Worm (Caenorhabditis elegans) whole organism, mixed stage, embryonic: ENCODE data around the gene dbn-1.

Experiments
- M03D4.4 ChIP-seq: sonication (generic microtip); optimal IDR thresholded peaks from 2 replicates; lab custom pipeline; 2017; ENCODE audit warnings: mild to moderate bottlenecking, missing genetic modification characterization, missing compliant biosample characterization
- bed-3 ChIP-seq: fragments of 200-800 bp; sonication (Bioruptor generic); optimal IDR thresholded peaks from 3 replicates; lab custom pipeline; 2018; ENCODE audit warnings: mild to moderate bottlenecking, missing genetic modification characterization, moderate library complexity, missing compliant biosample characterization
- blmp-1 ChIP-seq: fragments of 150-350 bp; optimal IDR thresholded peaks from 2 replicates; lab custom pipeline; 2014; ENCODE audit warnings: missing biosample characterization, missing genetic modification characterization
- ceh-39 ChIP-seq: fragments of 150-350 bp; optimal IDR thresholded peaks from 2 replicates; lab custom pipeline; 2014; ENCODE audit warnings: missing biosample characterization, missing genetic modification characterization
- ceh-43 ChIP-seq: fragments of 200-800 bp; sonication (Bioruptor generic); optimal IDR thresholded peaks from 2 replicates; lab custom pipeline; 2018; ENCODE audit warnings: mild to moderate bottlenecking, missing genetic modification characterization, moderate library complexity, missing compliant biosample characterization
- ceh-83 ChIP-seq: fragments of 200-800 bp; sonication (Bioruptor generic); optimal IDR thresholded peaks from 2 replicates; lab custom pipeline; 2018; ENCODE audit warnings: mild to moderate bottlenecking, missing genetic modification characterization, missing compliant biosample characterization
- ces-1 ChIP-seq: fragments of 150-350 bp; optimal IDR thresholded peaks from 2 replicates; lab custom pipeline; 2014; ENCODE audit warnings: missing biosample characterization, missing genetic modification reagents, missing genetic modification characterization
- cnd-1 ChIP-seq: fragments of 200-800 bp; sonication (Bioruptor generic); optimal IDR thresholded peaks from 2 replicates; lab custom pipeline; 2018; ENCODE audit warnings: mild to moderate bottlenecking, missing genetic modification characterization, missing compliant biosample characterization
- drap-1 ChIP-seq: fragments of 200-800 bp; sonication (Bioruptor generic); optimal IDR thresholded peaks from 3 replicates; lab custom pipeline; 2018; ENCODE audit warnings: mild to moderate bottlenecking, missing genetic modification characterization, missing compliant biosample characterization
- elt-1 ChIP-seq: sonication (generic microtip); optimal IDR thresholded peaks from 2 replicates; lab custom pipeline; 2017; ENCODE audit warnings: missing genetic modification characterization, mild to moderate bottlenecking, missing compliant biosample characterization, antibody characterized with exemption, moderate library complexity, borderline replicate concordance; ENCODE audit not compliant: insufficient read depth
- elt-3 ChIP-seq: fragments of 150-350 bp; optimal IDR thresholded peaks from 2 replicates; lab custom pipeline; 2014; ENCODE audit warnings: missing biosample characterization, missing genetic modification characterization
- flh-1 ChIP-seq: fragments of 200-800 bp; sonication (Bioruptor generic); optimal IDR thresholded peaks from 2 replicates; lab custom pipeline; 2018; ENCODE audit warnings: mild to moderate bottlenecking, missing genetic modification characterization, moderate library complexity, missing compliant biosample characterization
- ham-2 ChIP-seq: fragments of 200-800 bp; sonication (Bioruptor generic); optimal IDR thresholded peaks from 2 replicates; lab custom pipeline; 2018; ENCODE audit warnings: mild to moderate bottlenecking, missing genetic modification characterization, missing compliant biosample characterization
- hlh-1 ChIP-seq: fragments of 150-350 bp; optimal IDR thresholded peaks from 2 replicates; lab custom pipeline; 2014; ENCODE audit warnings: missing biosample characterization, missing genetic modification reagents, missing genetic modification characterization
- lin-13 ChIP-seq: fragments of 150-350 bp; optimal IDR thresholded peaks from 2 replicates; lab custom pipeline; 2014; ENCODE audit warnings: missing biosample characterization, missing genetic modification characterization
- lin-32 ChIP-seq: fragments of 200-800 bp; sonication (Bioruptor generic); optimal IDR thresholded peaks from 2 replicates; lab custom pipeline; 2018; ENCODE audit warnings: mild to moderate bottlenecking, missing genetic modification characterization, missing compliant biosample characterization
- lsy-2 ChIP-seq: fragments of 150-350 bp; optimal IDR thresholded peaks from 2 replicates; lab custom pipeline; 2014; ENCODE audit warnings: missing biosample characterization, missing genetic modification characterization
- mab-5 ChIP-seq: fragments of 150-350 bp; optimal IDR thresholded peaks from 2 replicates; lab custom pipeline; 2014; ENCODE audit warnings: missing biosample characterization, missing genetic modification characterization
- mep-1 ChIP-seq: fragments of 150-350 bp; optimal IDR thresholded peaks from 2 replicates; lab custom pipeline; 2017; ENCODE audit warnings: missing biosample characterization, missing genetic modification reagents, missing genetic modification characterization, inconsistent platforms
- mls-2 ChIP-seq: sonication (generic microtip); optimal IDR thresholded peaks from 2 replicates; lab custom pipeline; 2016; ENCODE audit warnings: mild to moderate bottlenecking, missing genetic modification characterization, moderate library complexity, missing compliant biosample characterization
- nhr-12 ChIP-seq: fragments of 150-350 bp; optimal IDR thresholded peaks from 2 replicates; lab custom pipeline; 2014; ENCODE audit warnings: missing biosample characterization, missing genetic modification characterization
- nhr-2 ChIP-seq: fragments of 150-350 bp; optimal IDR thresholded peaks from 2 replicates; lab custom pipeline; 2014; ENCODE audit warnings: missing biosample characterization, missing genetic modification characterization
- nhr-28 ChIP-seq: fragments of 150-350 bp; optimal IDR thresholded peaks from 2 replicates; lab custom pipeline; 2014; ENCODE audit warnings: missing biosample characterization, missing genetic modification characterization
- nhr-76 ChIP-seq: sonication (generic microtip); optimal IDR thresholded peaks from 2 replicates; lab custom pipeline; 2017; ENCODE audit warnings: missing biosample characterization, missing genetic modification characterization
- pha-4 ChIP-seq: fragments of 150-350 bp; optimal IDR thresholded peaks from 2 replicates; lab custom pipeline; 2018; ENCODE audit warnings: missing biosample characterization, missing genetic modification reagents, missing genetic modification characterization
- sem-2 ChIP-seq: fragments of 200-800 bp; sonication (Bioruptor generic); optimal IDR thresholded peaks from 2 replicates; lab custom pipeline; 2018; ENCODE audit warnings: mild to moderate bottlenecking, missing genetic modification characterization, missing compliant biosample characterization
- snpc-4 ChIP-seq: fragments of 150-350 bp; optimal IDR thresholded peaks from 2 replicates; lab custom pipeline; 2014; ENCODE audit warnings: missing biosample characterization, missing genetic modification characterization
- sptf-1 ChIP-seq: sonication (generic microtip); optimal IDR thresholded peaks from 2 replicates; lab custom pipeline; 2017; ENCODE audit warnings: mild to moderate bottlenecking, missing genetic modification characterization, moderate library complexity, missing compliant biosample characterization
- tbx-8 ChIP-seq: fragments of 200-800 bp; sonication (Bioruptor generic); optimal IDR thresholded peaks from 2 replicates; lab custom pipeline; 2018; ENCODE audit warnings: mild to moderate bottlenecking, missing genetic modification characterization, moderate library complexity, missing compliant biosample characterization
- unc-120 ChIP-seq: sonication (generic microtip); optimal IDR thresholded peaks from 2 replicates; lab custom pipeline; 2017; ENCODE audit warnings: missing genetic modification characterization, missing compliant biosample characterization; ENCODE audit not compliant: poor library complexity, severe bottlenecking
- unc-39 ChIP-seq: fragments of 150-350 bp; optimal IDR thresholded peaks from 2 replicates; lab custom pipeline; 2014; ENCODE audit warnings: missing biosample characterization, missing genetic modification characterization
- unc-62 ChIP-seq: fragments of 150-350 bp; optimal IDR thresholded peaks from 2 replicates; lab custom pipeline; 2014; ENCODE audit warnings: missing biosample characterization, missing genetic modification reagents, missing genetic modification characterization
- zip-8 ChIP-seq: fragments of 150-350 bp; optimal IDR thresholded peaks from 2 replicates; lab custom pipeline; 2014; ENCODE audit warnings: missing biosample characterization, missing genetic modification characterization
- ztf-11 ChIP-seq: fragments of 150-350 bp; optimal IDR thresholded peaks from 2 replicates; lab custom pipeline; 2014; ENCODE audit warnings: missing biosample characterization, missing genetic modification characterization

dbn-1 gene

ce11 chrIII:13743922-13744321 is 17.9 kb downstream of the dbn-1 start, which contains the start of gene tyr-2:
Gene tyr-2 (plus strand): TSS chrIII:13744222.
- TF ChIP-seq tbx-8 (GFP tag; lab: Kevin White, UChicago) = no peak
- TF ChIP-seq unc-120 (tag; lab: Kevin White, UChicago) = no peak
- TF ChIP-seq unc-39 (tag; lab: Kevin White, UChicago) = no peak
- TF ChIP-seq M03D4.4 (tag; lab: Kevin White, UChicago) = no peak
- no peak for TF ChIP-seq ceh-39
- no peak for TF ChIP-seq ceh-83 (GFP tag; lab: Kevin White, UChicago)
- TF ChIP-seq elt-1 (tag; lab: Kevin White, UChicago) = no peak
- no peak for TF ChIP-seq mep-1
- no peak for TF ChIP-seq lin-32 (GFP tag; lab: Kevin White, UChicago)
- no peak for TF ChIP-seq nhr-2 (tag; lab: Kevin White, UChicago)
- no peak for TF ChIP-seq pha-4 (tag; lab: Kevin White, UChicago)
- no peak for TF ChIP-seq blmp-1
- no peak for TF ChIP-seq nhr-76 (tag; lab: Kevin White, UChicago)
- no peak for TF ChIP-seq drap-1 (GFP tag; lab: Kevin White, UChicago)
- TF ChIP-seq snpc-4 = no peak
- TF ChIP-seq sem-2 = no peak
- TF ChIP-seq cnd-1 = no peak
- no peak for TF ChIP-seq lsy-2 (tag; lab: Kevin White, UChicago)
- no peak for TF ChIP-seq ham-2
- TF ChIP-seq zip-8 (tag; lab: Kevin White, UChicago) = no peak

- TF ChIP-seq blmp-1 = no peak
- no peak for TF ChIP-seq pha-4 (tag; lab: Kevin White, UChicago)
- no peak for TF ChIP-seq sptf-1 (tag; lab: Kevin White, UChicago)
- no peak for TF ChIP-seq ceh-39
- TF ChIP-seq mab-5 = no peak
- TF ChIP-seq elt-3 (tag; lab: Kevin White, UChicago) = no peak
- no peak for TF ChIP-seq unc-62 (GFP tag; lab: Kevin White, UChicago)
- TF ChIP-seq lin-32 (GFP tag; lab: Kevin White, UChicago) = no peak
- TF ChIP-seq unc-120 (tag; lab: Kevin White, UChicago) = no peak
- no peak for TF ChIP-seq ham-2
- no peak for TF ChIP-seq nhr-12
- TF ChIP-seq nhr-2 (tag; lab: Kevin White, UChicago) = no peak
- no peak for TF ChIP-seq mls-2 (tag; lab: Kevin White, UChicago)
- no peak for TF ChIP-seq zip-8 (tag; lab: Kevin White, UChicago)
- no peak for TF ChIP-seq lin-13 (tag; lab: Kevin White, UChicago)
- no peak for TF ChIP-seq hlh-1 (tag; lab: Kevin White, UChicago)
- TF ChIP-seq ces-1 (GFP tag; lab: Kevin White, UChicago) = no peak
- no peak for TF ChIP-seq tbx-8 (GFP tag; lab: Kevin White, UChicago)
- no peak for TF ChIP-seq lsy-2 (tag; lab: Kevin White, UChicago)
Observed at ce11 chrIII:13742028-13742427, 19.8 kb downstream of the dbn-1 start.

ce11 chrIII:13741410-13741809 is 20.5 kb downstream of the dbn-1 start:
- TF ChIP-seq tbx-8 (GFP tag; lab: Kevin White, UChicago) (no peak), snpc-4 (no peak), nhr-76 (tag; lab: Kevin White, UChicago) (no peak), unc-62 (GFP tag; lab: Kevin White, UChicago) (no peak), drap-1 (GFP tag; lab: Kevin White, UChicago) (no peak), nhr-2 (tag; lab: Kevin White, UChicago) (no peak), zip-8 (tag; lab: Kevin White, UChicago) (no peak), nhr-28 (tag; lab: Kevin White, UChicago) (no peak), lin-32 (GFP tag; lab: Kevin White, UChicago) (no peak), lsy-2 (tag; lab: Kevin White, UChicago) (no peak), ceh-39 (no peak), sptf-1 (tag; lab: Kevin White, UChicago) (no peak), mep-1 (no peak), ces-1 (GFP tag; lab: Kevin White, UChicago) (no peak), ham-2 (no peak), mls-2 (tag; lab: Kevin White, UChicago) (no peak)

DNA sequence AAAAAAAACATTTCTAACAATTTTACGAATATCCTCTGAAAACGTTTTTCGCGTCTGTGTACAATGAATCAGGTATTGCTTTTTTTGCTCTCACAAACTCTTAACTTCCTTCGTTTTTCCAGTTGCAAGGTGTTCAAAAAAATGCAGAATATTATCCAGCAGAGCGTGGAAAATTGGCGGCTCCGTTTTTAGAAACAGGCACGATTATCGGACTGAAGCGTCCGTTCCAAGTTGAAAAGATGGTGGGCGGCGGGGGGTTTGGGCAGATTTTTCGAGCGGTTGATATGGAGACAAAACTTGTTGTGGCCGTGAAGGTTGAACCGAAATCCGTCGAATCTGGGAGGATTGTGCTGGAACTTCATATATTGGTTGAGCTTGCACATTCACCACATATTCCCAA is 26.9 kb downstream of the dbn-1 start, which contains the start of gene W06F12.3:
TSS of gene W06F12.3 (plus strand) at position 23 of the 400 bp plus-strand sequence.
- TF ChIP-seq ceh-39 (no peak), ztf-11 (tag; lab: Kevin White, UChicago) (no peak), unc-39 (tag; lab: Kevin White, UChicago) (no peak), nhr-28 (tag; lab: Kevin White, UChicago) (no peak), tbx-8 (GFP tag; lab: Kevin White, UChicago) (no peak), sem-2 (no peak), lin-32 (GFP tag; lab: Kevin White, UChicago) (no peak), elt-3 (tag; lab: Kevin White, UChicago) (no peak), ces-1 (GFP tag; lab: Kevin White, UChicago) (no peak), hlh-1 (tag; lab: Kevin White, UChicago) (no peak), bed-3 (GFP tag; lab: Kevin White, UChicago) (no peak), unc-62 (GFP tag; lab: Kevin White, UChicago) (no peak), zip-8 (tag; lab: Kevin White, UChicago) (no peak), ceh-43 (GFP tag; lab: Kevin White, UChicago) (no peak), cnd-1 (no peak), flh-1 (GFP tag; lab: Kevin White, UChicago) (no peak), elt-1 (tag; lab: Kevin White, UChicago) (no peak), lin-13 (tag; lab: Kevin White, UChicago) (no peak), blmp-1 (no peak), sptf-1 (tag; lab: Kevin White, UChicago) (no peak)
